Worm (Caenorhabditis elegans): ENCODE measurements around the gene ZK643.2.

The ZK643.2 gene

DNA sequence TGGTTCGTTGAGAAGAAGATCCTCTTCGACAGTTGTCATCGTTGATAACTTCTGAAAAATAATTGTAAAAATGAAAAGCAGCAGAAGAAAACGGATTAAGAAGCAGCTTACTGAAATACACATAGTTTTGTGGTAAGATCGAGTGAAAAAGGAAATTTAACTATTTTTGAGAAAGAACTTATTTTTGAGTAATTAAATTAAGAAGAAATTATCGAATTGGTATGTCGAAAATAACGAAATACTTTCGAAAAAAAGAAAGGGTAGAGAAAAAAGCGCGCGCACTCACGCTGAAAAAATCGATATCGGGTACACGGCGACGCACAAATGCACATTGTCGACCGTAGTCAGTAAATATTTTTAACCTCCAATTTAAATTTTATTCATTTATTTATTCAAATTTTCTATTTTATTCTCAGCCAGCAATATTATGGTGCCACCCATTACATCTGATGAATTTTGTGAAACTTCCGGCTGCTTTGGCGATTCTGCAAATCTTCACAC is at the start of gene ZK643.2, which contains the start of gene ZK643.5:
Gene ZK643.2 (plus strand): TSS at position 395 of the 501 bp plus-strand sequence.
Gene ZK643.5 (minus strand): TSS at position 51 of the 501 bp plus-strand sequence.
- TF ChIP-seq dao-5 (tag; optimal IDR thresholded peaks at IDR 0.05) (no peak), W03F9.2 (tag; optimal IDR thresholded peaks at IDR 0.05) (peak; percentile 82)

DNA sequence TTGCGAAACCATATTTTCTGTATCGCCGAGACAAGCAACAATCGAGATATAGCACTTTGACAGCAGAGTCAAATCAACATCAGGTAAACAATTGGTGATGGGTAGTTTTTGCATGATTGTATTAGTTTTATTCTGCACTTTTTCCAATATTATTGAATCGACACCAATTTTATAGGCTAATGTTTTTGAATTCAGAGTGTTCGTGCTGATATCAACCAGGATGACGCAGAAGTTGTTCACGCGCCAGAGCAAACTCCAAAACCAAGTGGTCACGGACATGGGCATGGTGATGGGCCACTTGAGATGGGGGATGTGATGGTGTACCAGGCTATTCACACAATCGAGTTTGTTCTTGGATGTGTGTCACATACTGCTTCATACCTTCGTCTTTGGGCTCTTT is 46.2 kb upstream of the ZK643.2 start:
- TF ChIP-seq dao-5 (tag; optimal IDR thresholded peaks at IDR 0.05) = no peak
- TF ChIP-seq W03F9.2 (tag; optimal IDR thresholded peaks at IDR 0.05) = no peak

DNA sequence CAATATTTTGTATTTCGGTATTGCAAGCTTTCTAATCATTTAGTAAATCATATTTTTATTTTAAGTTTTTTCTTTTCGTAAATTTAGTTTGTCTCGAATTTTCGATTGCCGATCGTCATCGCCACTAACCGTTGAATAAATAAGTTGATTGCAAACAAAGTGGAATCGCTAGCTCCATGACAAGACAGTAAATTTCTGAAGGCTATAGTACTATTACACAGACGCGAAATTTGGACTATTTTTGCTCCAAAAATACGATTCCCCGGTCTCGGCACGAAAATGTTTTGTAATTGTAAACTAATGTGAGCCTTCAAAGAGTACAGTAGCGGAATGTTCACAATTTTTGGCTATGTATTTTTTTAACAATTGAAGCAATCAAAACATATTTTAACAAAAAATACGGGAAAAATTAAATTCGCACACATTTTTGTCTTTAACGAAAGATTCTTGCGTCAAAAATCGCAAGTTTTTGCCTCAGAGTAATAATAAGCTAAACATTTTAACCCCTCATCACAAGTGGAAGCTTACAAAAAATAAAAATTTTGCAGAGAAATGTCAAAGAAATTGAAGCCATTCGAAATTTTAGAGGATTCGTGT is 44.6 kb upstream of the ZK643.2 start, which contains the start of gene tpk-1:
Gene tpk-1 (plus strand): TSS at position 547 of the 597 bp plus-strand sequence.
- TF ChIP-seq him-1 (tag; optimal IDR thresholded peaks at IDR 0.05) = peak; percentile 26
- no peak for TF ChIP-seq dao-5 (tag; optimal IDR thresholded peaks at IDR 0.05)

- TF ChIP-seq W03F9.2 (tag; optimal IDR thresholded peaks at IDR 0.05) = no peak
- TF ChIP-seq dao-5 (tag; optimal IDR thresholded peaks at IDR 0.05) = no peak
- no peak for TF ChIP-seq him-1 (tag; optimal IDR thresholded peaks at IDR 0.05)
These were observed 42.9 kb upstream of the ZK643.2 start, which contains the start of gene trxr-2 for ce11 chrIII:8913469-8913868. Gene trxr-2, plus strand, starts transcription at chrIII:8913769.

DNA sequence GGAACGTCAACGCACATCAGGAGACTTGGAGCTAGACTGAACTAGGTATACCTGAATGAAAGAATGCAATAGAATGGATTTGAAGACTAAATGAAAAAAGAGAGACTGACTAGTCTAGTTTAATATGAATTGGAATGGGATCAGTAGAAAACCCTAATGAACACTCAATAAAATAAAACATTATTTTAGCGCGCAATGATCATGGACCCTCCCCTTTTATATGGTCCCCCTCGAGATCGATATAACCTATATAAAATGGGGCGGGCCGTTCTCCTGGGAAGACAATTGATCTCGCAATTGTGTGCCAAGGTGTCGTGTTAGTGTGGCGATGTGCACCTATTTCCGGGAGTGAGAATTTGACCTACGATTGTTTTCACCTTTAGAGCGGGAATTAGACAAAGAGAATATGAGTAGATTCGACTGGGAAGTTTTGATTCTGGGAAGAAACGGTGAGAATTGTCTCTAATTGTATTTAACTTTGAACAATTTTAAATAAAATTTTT is 38.4 kb upstream of the ZK643.2 start, which contains the start of gene cdc-25.3:
Gene cdc-25.3 (minus strand): TSS at position 51 of the 503 bp plus-strand sequence.
- no peak for TF ChIP-seq him-1 (tag; optimal IDR thresholded peaks at IDR 0.05)
- TF ChIP-seq W03F9.2 (tag; optimal IDR thresholded peaks at IDR 0.05) = no peak

ce11 chrIII:8919784-8920183 is 36.6 kb upstream of the ZK643.2 start, which contains the start of gene ZK637.15:
Gene ZK637.15, plus strand, starts transcription at chrIII:8920084.
- TF ChIP-seq dao-5 (tag; optimal IDR thresholded peaks at IDR 0.05) (no peak), him-1 (tag; optimal IDR thresholded peaks at IDR 0.05) (no peak), W03F9.2 (tag; optimal IDR thresholded peaks at IDR 0.05) (no peak)

- no peak for TF ChIP-seq W03F9.2 (tag; optimal IDR thresholded peaks at IDR 0.05)
- no peak for TF ChIP-seq him-1 (tag; optimal IDR thresholded peaks at IDR 0.05)
- TF ChIP-seq dao-5 (tag; optimal IDR thresholded peaks at IDR 0.05) = no peak
These were observed 34.3 kb upstream of the ZK643.2 start for ce11 chrIII:8922061-8922460.

- TF ChIP-seq dao-5 (tag; optimal IDR thresholded peaks at IDR 0.05) (no peak), W03F9.2 (tag; optimal IDR thresholded peaks at IDR 0.05) (no peak), him-1 (tag; optimal IDR thresholded peaks at IDR 0.05) (no peak)
These were observed 33.1 kb upstream of the ZK643.2 start, which contains the start of gene glb-1 for ce11 chrIII:8923240-8923734. Gene glb-1, minus strand, starts transcription at chrIII:8923290.

DNA sequence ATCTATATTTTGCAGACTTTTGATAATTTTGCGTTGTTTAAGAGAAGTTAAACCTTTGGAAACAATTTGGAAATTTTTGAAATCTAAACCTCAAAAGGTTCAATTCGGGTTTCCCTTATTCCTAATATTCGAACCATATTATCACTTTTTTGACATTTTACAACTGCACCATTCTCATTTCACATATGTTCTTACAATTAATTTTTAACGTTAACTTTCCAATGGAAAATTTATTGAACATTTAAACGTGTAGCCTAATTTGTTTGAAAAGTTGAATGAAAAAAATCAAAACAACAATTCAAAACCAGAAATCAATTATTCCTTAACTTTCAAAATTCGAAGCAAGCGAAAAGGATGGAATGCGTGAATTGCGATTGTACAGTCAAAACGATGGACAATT is 32.4 kb upstream of the ZK643.2 start, which contains the start of gene ZK637.12:
Gene ZK637.12 (plus strand): TSS at position 301 of the 400 bp plus-strand sequence.
- TF ChIP-seq dao-5 (tag; optimal IDR thresholded peaks at IDR 0.05) = no peak
- TF ChIP-seq him-1 (tag; optimal IDR thresholded peaks at IDR 0.05) = no peak
- no peak for TF ChIP-seq W03F9.2 (tag; optimal IDR thresholded peaks at IDR 0.05)

ce11 chrIII:8925539-8925938 is 30.8 kb upstream of the ZK643.2 start:
- TF ChIP-seq W03F9.2 (tag; optimal IDR thresholded peaks at IDR 0.05) = no peak
- TF ChIP-seq dao-5 (tag; optimal IDR thresholded peaks at IDR 0.05) = no peak
- TF ChIP-seq him-1 (tag; optimal IDR thresholded peaks at IDR 0.05) = no peak

DNA sequence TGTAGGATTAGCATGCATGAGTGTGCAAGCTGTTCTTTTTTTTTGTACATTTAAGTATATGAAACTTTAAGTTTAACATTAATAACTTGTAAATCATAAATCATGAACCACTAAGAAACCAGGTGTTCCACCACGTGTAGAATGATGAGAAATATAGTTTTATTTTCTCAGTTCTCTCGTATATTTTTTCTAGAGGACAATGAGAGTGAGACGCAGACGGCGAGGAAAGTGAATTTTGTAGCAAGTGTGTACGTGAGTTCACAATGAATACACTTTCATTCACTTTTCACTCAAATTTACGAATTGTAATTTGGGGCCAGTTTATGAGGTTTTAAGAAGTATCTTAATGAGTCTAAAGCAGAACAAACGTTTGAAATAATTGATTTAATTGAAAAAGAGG is 29.8 kb upstream of the ZK643.2 start:
- TF ChIP-seq dao-5 (tag; optimal IDR thresholded peaks at IDR 0.05) (no peak), him-1 (tag; optimal IDR thresholded peaks at IDR 0.05) (no peak), W03F9.2 (tag; optimal IDR thresholded peaks at IDR 0.05) (no peak)

ce11 chrIII:8929723-8930122 is 26.6 kb upstream of the ZK643.2 start, which contains the start of gene arrd-15:
Gene arrd-15, plus strand, starts transcription at chrIII:8930023.
- no peak for TF ChIP-seq dao-5 (tag; optimal IDR thresholded peaks at IDR 0.05)
- no peak for TF ChIP-seq W03F9.2 (tag; optimal IDR thresholded peaks at IDR 0.05)

ce11 chrIII:8933696-8934095 is 22.6 kb upstream of the ZK643.2 start:
- no peak for TF ChIP-seq W03F9.2 (tag; optimal IDR thresholded peaks at IDR 0.05)
- TF ChIP-seq dao-5 (tag; optimal IDR thresholded peaks at IDR 0.05) = no peak
- no peak for TF ChIP-seq him-1 (tag; optimal IDR thresholded peaks at IDR 0.05)

- TF ChIP-seq dao-5 (tag; optimal IDR thresholded peaks at IDR 0.05) (no peak), him-1 (tag; optimal IDR thresholded peaks at IDR 0.05) (no peak), W03F9.2 (tag; optimal IDR thresholded peaks at IDR 0.05) (no peak)
These were observed 22.0 kb upstream of the ZK643.2 start for ce11 chrIII:8934378-8934777.

Measured in whole organism, L4/young adult.